Fruit fly (Drosophila melanogaster) whole organism, embryonic: ENCODE results near the gene CG11550.

Experiments
- Adf1 ChIP-seq: fragments of 200-800 bp; sonication (Bioruptor generic); IDR thresholded peaks from 2 replicates; pipeline ENCODE4 v1.3.6; 2022; ENCODE audit warnings: missing biosample characterization, missing genetic modification characterization
- CG1024 ChIP-seq: fragments of 200-800 bp; sonication (Bioruptor generic); IDR thresholded peaks from 2 replicates; pipeline ENCODE4 v1.3.6; 2022; ENCODE audit warnings: missing biosample characterization, missing genetic modification characterization
- CG10431 ChIP-seq: fragments of 200-800 bp; sonication (Bioruptor generic); optimal IDR thresholded peaks from 3 replicates; lab custom pipeline; 2018; ENCODE audit warnings: missing biosample characterization, mild to moderate bottlenecking, missing genetic modification characterization
- CG11695 ChIP-seq: fragments of 200-800 bp; sonication (Bioruptor generic); IDR thresholded peaks from 3 replicates; pipeline ENCODE4 v1.3.6; 2022; ENCODE audit warnings: missing biosample characterization, missing genetic modification characterization
- CG11723 ChIP-seq: fragments of 200-800 bp; sonication (Bioruptor generic); optimal IDR thresholded peaks from 2 replicates; lab custom pipeline; 2017; ENCODE audit warnings: missing biosample characterization, mild to moderate bottlenecking, missing genetic modification characterization
- CG13123 ChIP-seq: fragments of 200-800 bp; sonication (Bioruptor generic); optimal IDR thresholded peaks from 2 replicates; lab custom pipeline; 2016; ENCODE audit warnings: missing biosample characterization, missing genetic modification characterization
- CG14860 ChIP-seq: fragments of 200-800 bp; sonication (Bioruptor generic); IDR thresholded peaks from 3 replicates; pipeline ENCODE4 v1.3.6; 2022; ENCODE audit warnings: missing biosample characterization, missing genetic modification characterization; ENCODE audit not compliant: partially characterized antibody
- CG14965 ChIP-seq: fragments of 200-800 bp; sonication (Bioruptor generic); optimal IDR thresholded peaks from 2 replicates; lab custom pipeline; 2016; ENCODE audit warnings: missing biosample characterization, missing genetic modification characterization, borderline replicate concordance
- CG1603 ChIP-seq: fragments of 200-800 bp; sonication (Bioruptor generic); optimal IDR thresholded peaks from 2 replicates; lab custom pipeline; 2019; ENCODE audit warnings: missing biosample characterization, mild to moderate bottlenecking, missing genetic modification characterization, moderate library complexity
- CG1792 ChIP-seq: fragments of 200-800 bp; sonication (Bioruptor generic); optimal IDR thresholded peaks from 2 replicates; lab custom pipeline; 2016; ENCODE audit warnings: missing biosample characterization, missing genetic modification characterization
- CG18764 ChIP-seq: fragments of 200-800 bp; sonication (Bioruptor generic); optimal IDR thresholded peaks from 3 replicates; lab custom pipeline; 2016; ENCODE audit warnings: missing biosample characterization, missing genetic modification characterization
- CG2712 ChIP-seq: fragments of 200-800 bp; optimal IDR thresholded peaks from 3 replicates; lab custom pipeline; 2019; ENCODE audit warnings: missing biosample characterization, mild to moderate bottlenecking, missing genetic modification characterization, moderate library complexity
- CG3726 ChIP-seq: fragments of 200-800 bp; sonication (Bioruptor generic); IDR thresholded peaks from 3 replicates; pipeline ENCODE4, ENCODE4 v1.3.6; 2022; ENCODE audit warnings: missing biosample characterization, missing genetic modification characterization
- CG3847 ChIP-seq: fragments of 200-800 bp; sonication (Bioruptor generic); IDR thresholded peaks from 2 replicates; pipeline ENCODE4 v1.3.6; 2022; ENCODE audit warnings: missing biosample characterization, missing genetic modification characterization
- CG43689 ChIP-seq: fragments of 200-800 bp; sonication (Bioruptor generic); IDR thresholded peaks from 2 replicates; pipeline ENCODE4 v1.3.6; 2022; ENCODE audit warnings: missing biosample characterization, missing genetic modification characterization
- CG4707 ChIP-seq: fragments of 200-800 bp; sonication (Bioruptor generic); optimal IDR thresholded peaks from 2 replicates; lab custom pipeline; 2018; ENCODE audit warnings: missing biosample characterization, mild to moderate bottlenecking, missing genetic modification characterization, moderate library complexity
- CG6175 ChIP-seq: fragments of 200-800 bp; sonication (Bioruptor generic); IDR thresholded peaks from 3 replicates; pipeline ENCODE4 v1.3.6; 2022; ENCODE audit warnings: missing biosample characterization, missing genetic modification characterization
- CG6254 ChIP-seq: fragments of 200-800 bp; sonication (Bioruptor generic); optimal IDR thresholded peaks from 3 replicates; lab custom pipeline; 2017; ENCODE audit warnings: mild to moderate bottlenecking, missing biosample characterization, missing genetic modification reagents, missing genetic modification characterization
- CG6654 ChIP-seq: fragments of 200-800 bp; sonication (Bioruptor generic); optimal IDR thresholded peaks from 2 replicates; lab custom pipeline; 2017; ENCODE audit warnings: missing biosample characterization, mild to moderate bottlenecking, missing genetic modification characterization
- CG6689 ChIP-seq: fragments of 200-800 bp; sonication (Bioruptor generic); IDR thresholded peaks from 2 replicates; pipeline ENCODE4 v1.3.6; 2022; ENCODE audit warnings: missing biosample characterization, missing genetic modification characterization
- CG7928 ChIP-seq: fragments of 200-800 bp; sonication (Bioruptor generic); optimal IDR thresholded peaks from 2 replicates; lab custom pipeline; 2017; ENCODE audit warnings: missing biosample characterization, mild to moderate bottlenecking, missing genetic modification characterization
- CG7963 ChIP-seq: fragments of 200-800 bp; sonication (Bioruptor generic); IDR thresholded peaks from 3 replicates; pipeline ENCODE4 v1.3.6; 2022; ENCODE audit warnings: missing biosample characterization, missing genetic modification characterization; ENCODE audit not compliant: partially characterized antibody
- CG8359 ChIP-seq: fragments of 200-800 bp; sonication (Bioruptor generic); optimal IDR thresholded peaks from 2 replicates; lab custom pipeline; 2017; ENCODE audit warnings: missing biosample characterization, mild to moderate bottlenecking, missing genetic modification characterization, borderline replicate concordance
- CG8388 ChIP-seq: fragments of 200-800 bp; sonication (Bioruptor generic); optimal IDR thresholded peaks from 2 replicates; lab custom pipeline; 2019; ENCODE audit warnings: missing biosample characterization, mild to moderate bottlenecking, missing genetic modification characterization, moderate library complexity
- CG9609 ChIP-seq: fragments of 200-800 bp; sonication (Bioruptor generic); optimal IDR thresholded peaks from 3 replicates; lab custom pipeline; 2016; ENCODE audit warnings: missing biosample characterization, missing genetic modification characterization
- Deaf1 ChIP-seq: fragments of 200-800 bp; optimal IDR thresholded peaks from 3 replicates; lab custom pipeline; 2019; ENCODE audit warnings: missing biosample characterization, mild to moderate bottlenecking, missing genetic modification characterization, moderate library complexity
- Dref ChIP-seq: fragments of 200-800 bp; sonication (Bioruptor generic); IDR thresholded peaks from 2 replicates; pipeline ENCODE4 v1.3.6; 2022; ENCODE audit warnings: missing biosample characterization, missing genetic modification characterization
- E2f2 ChIP-seq: fragments of 200-800 bp; sonication (Bioruptor generic); IDR thresholded peaks from 2 replicates; pipeline ENCODE4 v1.3.6; 2022; ENCODE audit warnings: missing biosample characterization, missing genetic modification characterization
- HLH54F ChIP-seq: fragments of 200-800 bp; sonication (Bioruptor generic); optimal IDR thresholded peaks from 3 replicates; lab custom pipeline; 2016; ENCODE audit warnings: missing biosample characterization, missing genetic modification characterization
- Med ChIP-seq: fragments of 200-800 bp; sonication (Bioruptor generic); peaks from one replicate; lab custom pipeline; 2016; ENCODE audit warnings: missing biosample characterization, missing genetic modification characterization, mild to moderate bottlenecking, inconsistent platforms, moderate library complexity
- Mes4 ChIP-seq: fragments of 200-800 bp; sonication (Bioruptor generic); optimal IDR thresholded peaks from 2 replicates; lab custom pipeline; 2016; ENCODE audit warnings: missing biosample characterization, missing genetic modification characterization
- NC2β ChIP-seq: fragments of 200-800 bp; sonication (Bioruptor generic); optimal IDR thresholded peaks from 2 replicates; lab custom pipeline; 2016; ENCODE audit warnings: missing biosample characterization, missing genetic modification characterization
- Neu2 ChIP-seq: fragments of 200-800 bp; sonication (Bioruptor generic); optimal IDR thresholded peaks from 3 replicates; lab custom pipeline; 2016; ENCODE audit warnings: missing biosample characterization, missing genetic modification characterization, borderline replicate concordance
- Side ChIP-seq: fragments of 200-800 bp; sonication (Bioruptor generic); optimal IDR thresholded peaks from 2 replicates; lab custom pipeline; 2016; ENCODE audit warnings: missing biosample characterization, missing genetic modification characterization
- ab ChIP-seq: fragments of 200-800 bp; sonication (Bioruptor generic); optimal IDR thresholded peaks from 2 replicates; lab custom pipeline; 2016; ENCODE audit warnings: missing biosample characterization, missing genetic modification characterization
- al ChIP-seq: fragments of 200-800 bp; sonication (Bioruptor generic); IDR thresholded peaks from 2 replicates; pipeline ENCODE4 v1.3.6; 2022; ENCODE audit warnings: missing biosample characterization, missing genetic modification characterization
- aop ChIP-seq: fragments of 200-800 bp; sonication (Bioruptor generic); IDR thresholded peaks from 2 replicates; pipeline ENCODE4 v1.3.6; 2022; ENCODE audit warnings: missing biosample characterization, missing genetic modification characterization
- bsh ChIP-seq, 2 experiments: fragments of 200-800 bp; sonication (Bioruptor generic); optimal IDR thresholded peaks; 2 replicates each; lab custom pipeline; 2017 to 2018; ENCODE audit warnings: mild to moderate bottlenecking in 2 of 2, missing biosample characterization in 2 of 2, missing genetic modification characterization in 2 of 2, moderate library complexity in 1 of 2
- crp ChIP-seq, 2 experiments: fragments of 200-800 bp; sonication (Bioruptor generic); optimal IDR thresholded peaks; 2 replicates in 1 of 2; 3 replicates in 1 of 2; lab custom pipeline; 2017; ENCODE audit warnings: missing biosample characterization in 2 of 2, missing genetic modification characterization in 2 of 2, mild to moderate bottlenecking in 1 of 2, moderate library complexity in 1 of 2
- ewg ChIP-seq: fragments of 200-800 bp; sonication (Bioruptor generic); optimal IDR thresholded peaks from 3 replicates; lab custom pipeline; 2017; ENCODE audit warnings: mild to moderate bottlenecking, missing biosample characterization, missing genetic modification reagents, missing genetic modification characterization
- gcm ChIP-seq: fragments of 200-800 bp; sonication (Bioruptor generic); optimal IDR thresholded peaks from 2 replicates; lab custom pipeline; 2019; ENCODE audit warnings: missing biosample characterization, mild to moderate bottlenecking, missing genetic modification characterization, moderate library complexity
- kni ChIP-seq: fragments of 200-800 bp; sonication (Bioruptor generic); optimal IDR thresholded peaks from 3 replicates; lab custom pipeline; 2017; ENCODE audit warnings: mild to moderate bottlenecking, missing biosample characterization, missing genetic modification reagents, missing genetic modification characterization
- lilli ChIP-seq: fragments of 200-800 bp; sonication (Bioruptor generic); optimal IDR thresholded peaks from 3 replicates; lab custom pipeline; 2016; ENCODE audit warnings: missing biosample characterization, missing genetic modification characterization
- mld ChIP-seq: fragments of 200-800 bp; sonication (Bioruptor generic); IDR thresholded peaks from 3 replicates; pipeline ENCODE4 v1.3.6; 2022; ENCODE audit warnings: missing biosample characterization, missing genetic modification characterization; ENCODE audit not compliant: partially characterized antibody
- org-1 ChIP-seq: fragments of 200-800 bp; sonication (Bioruptor generic); optimal IDR thresholded peaks from 2 replicates; lab custom pipeline; 2017; ENCODE audit warnings: missing biosample characterization, missing genetic modification characterization
- pita ChIP-seq: fragments of 200-800 bp; sonication (Bioruptor generic); optimal IDR thresholded peaks from 2 replicates; lab custom pipeline; 2017; ENCODE audit warnings: missing biosample characterization, mild to moderate bottlenecking, missing genetic modification characterization
- schlank ChIP-seq: fragments of 200-800 bp; sonication (Bioruptor generic); optimal IDR thresholded peaks from 2 replicates; lab custom pipeline; 2018; ENCODE audit warnings: missing biosample characterization, mild to moderate bottlenecking, missing genetic modification characterization
- sens ChIP-seq: fragments of 200-800 bp; sonication (Bioruptor generic); peaks from one replicate; lab custom pipeline; 2016; ENCODE audit warnings: missing biosample characterization, missing genetic modification characterization
- toy ChIP-seq: fragments of 200-800 bp; sonication (Bioruptor generic); IDR thresholded peaks from 2 replicates; pipeline ENCODE4 v1.3.6; 2022; ENCODE audit warnings: missing biosample characterization, missing genetic modification characterization
- tup ChIP-seq: fragments of 200-800 bp; sonication (Bioruptor generic); optimal IDR thresholded peaks from 2 replicates; lab custom pipeline; 2016; ENCODE audit warnings: missing biosample characterization, mild to moderate bottlenecking, missing genetic modification characterization, moderate library complexity

The CG11550 gene

DNA sequence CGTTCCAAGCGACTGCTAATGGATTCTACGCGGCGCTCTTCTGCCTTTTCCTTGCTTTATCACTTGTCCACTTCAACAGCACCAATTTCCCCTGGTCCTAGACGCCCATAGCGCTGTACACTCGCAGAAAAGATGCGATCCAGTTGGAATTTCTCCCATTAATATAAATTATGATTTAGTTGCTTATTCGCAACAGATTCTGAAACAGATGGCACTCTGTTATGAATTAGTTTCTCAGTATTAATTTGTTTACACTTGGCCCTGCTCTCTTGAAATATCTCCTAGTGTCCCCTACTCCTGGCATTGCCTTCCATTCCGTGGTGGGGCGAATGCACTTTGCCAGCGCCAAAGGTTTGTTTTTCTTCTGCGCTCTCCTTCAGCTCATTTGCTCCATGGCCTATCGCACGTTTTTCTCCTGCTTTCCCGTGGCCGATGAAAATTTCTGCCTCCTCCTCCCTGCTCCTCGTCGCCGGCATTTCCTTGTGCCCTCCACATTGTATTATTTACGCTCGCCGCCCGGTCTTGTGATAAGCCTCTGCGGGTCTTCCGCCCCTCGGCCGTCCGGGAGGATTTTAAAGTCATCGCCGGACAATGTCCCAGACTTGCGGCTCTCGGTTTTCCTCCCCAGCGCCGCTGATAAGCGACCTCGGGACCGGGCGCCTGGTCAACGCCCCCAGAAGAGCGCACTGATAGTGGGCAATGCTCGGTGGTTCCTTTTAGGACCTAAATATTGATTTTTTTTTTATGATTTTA lies 26.6 kb upstream of the CG11550 start (continued):
- no peak for TF ChIP-seq aop (GFP tag; lab: Robert Waterston, UW)
- TF ChIP-seq pita, result no peak
- TF ChIP-seq Side (GFP tag; lab: Kevin White, UChicago), result no peak
- TF ChIP-seq Med (GFP tag; lab: Kevin White, UChicago), result peak; percentile 62
- TF ChIP-seq tup (GFP tag; lab: Kevin White, UChicago), result no peak
- TF ChIP-seq CG7963, result no peak
- TF ChIP-seq NC2β (GFP tag; lab: Kevin White, UChicago), result no peak
- peak; percentile 63 for TF ChIP-seq CG6689
- TF ChIP-seq CG43689 (GFP tag; lab: Robert Waterston, UW), result no peak
- TF ChIP-seq Neu2 (GFP tag; lab: Kevin White, UChicago), result no peak
- no peak for TF ChIP-seq CG14860 (GFP tag; lab: Robert Waterston, UW)
- no peak for TF ChIP-seq toy (GFP tag; lab: Robert Waterston, UW)
- no peak for TF ChIP-seq Deaf1
- TF ChIP-seq CG10431 (GFP tag; lab: Kevin White, UChicago), result no peak
- no peak for TF ChIP-seq Mes4 (GFP tag; lab: Kevin White, UChicago)
- no peak for TF ChIP-seq CG1024 (GFP tag; lab: Robert Waterston, UW)
- no peak for TF ChIP-seq Adf1
- TF ChIP-seq CG1603 (tag; lab: Kevin White, UChicago), result peak; percentile 39
- TF ChIP-seq E2f2, result no peak
- TF ChIP-seq CG4707 (GFP tag; lab: Kevin White, UChicago), result no peak
- TF ChIP-seq schlank (tag; lab: Kevin White, UChicago), result no peak
- TF ChIP-seq gcm, result no peak
- no peak for TF ChIP-seq CG1792 (GFP tag; lab: Kevin White, UChicago)
- no peak for TF ChIP-seq CG8359 (GFP tag; lab: Kevin White, UChicago)
- no peak for TF ChIP-seq CG7928 (GFP tag; lab: Kevin White, UChicago)
- TF ChIP-seq org-1 (GFP tag; lab: Kevin White, UChicago), result no peak
- TF ChIP-seq CG9609 (GFP tag; lab: Kevin White, UChicago), result no peak
- TF ChIP-seq CG2712 (tag; lab: Kevin White, UChicago), result peak; percentile 78
- TF ChIP-seq CG6254 (GFP tag; lab: Kevin White, UChicago), result no peak
- peak; percentile 77 for TF ChIP-seq sens (GFP tag; lab: Kevin White, UChicago)
- TF ChIP-seq ewg (GFP tag; lab: Kevin White, UChicago), result no peak
- TF ChIP-seq CG6654 (GFP tag; lab: Kevin White, UChicago), result no peak
- no peak for TF ChIP-seq crp (GFP tag; optimal IDR thresholded peaks at IDR 0.05; lab: Kevin White, UChicago)
- no peak for TF ChIP-seq CG11723 (GFP tag; lab: Kevin White, UChicago)
- no peak for TF ChIP-seq CG18764 (GFP tag; lab: Kevin White, UChicago)
- TF ChIP-seq CG8388 (GFP tag; lab: Kevin White, UChicago), result no peak
- TF ChIP-seq CG3726, result no peak
- no peak for TF ChIP-seq Dref (GFP tag; lab: Robert Waterston, UW)
- no peak for TF ChIP-seq HLH54F (GFP tag; lab: Kevin White, UChicago)
- no peak for TF ChIP-seq kni (GFP tag; lab: Kevin White, UChicago)
- peak; percentile 3 to 77 for TF ChIP-seq bsh (GFP tag; optimal IDR thresholded peaks at IDR 0.05; lab: Kevin White, UChicago)
- no peak for TF ChIP-seq mld
- no peak for TF ChIP-seq ab (GFP tag; lab: Kevin White, UChicago)
- no peak for TF ChIP-seq CG6175 (GFP tag; lab: Robert Waterston, UW)
- 0 out of 3 replicates have a peak, but pooled peaks have one; percentile 24 for TF ChIP-seq CG11695 (GFP tag; lab: Robert Waterston, UW)
- TF ChIP-seq lilli, result no peak
- TF ChIP-seq CG14965 (GFP tag; lab: Kevin White, UChicago), result no peak
- TF ChIP-seq al (GFP tag; lab: Robert Waterston, UW), result no peak
- no peak for TF ChIP-seq CG3847 (GFP tag; lab: Robert Waterston, UW)
- no peak for TF ChIP-seq CG13123 (GFP tag; lab: Kevin White, UChicago)
